Worm (Caenorhabditis elegans): Measurements from ENCODE around the gene srd-42.

- TF ChIP-seq peb-1 (tag; optimal IDR thresholded peaks at IDR 0.05): no peak
- no peak for TF ChIP-seq nhr-77 (tag; optimal IDR thresholded peaks at IDR 0.05)
- no peak for TF ChIP-seq aly-2 (tag; optimal IDR thresholded peaks at IDR 0.05)
- no peak for TF ChIP-seq ztf-4 (tag; optimal IDR thresholded peaks at IDR 0.05)
- no peak for TF ChIP-seq mdl-1 (tag; optimal IDR thresholded peaks at IDR 0.05)
- no peak for TF ChIP-seq elt-1 (tag; optimal IDR thresholded peaks at IDR 0.05)
- no peak for TF ChIP-seq nhr-237 (tag; optimal IDR thresholded peaks at IDR 0.05)
Measured at ce11 chrX:13288715-13289114, 14.5 kb downstream of the srd-42 start, which contains the start of gene R04D3.4.

Measured in whole organism, L2 larva.